Worm (Caenorhabditis elegans) whole organism, early embryonic: Measurements from ENCODE around the gene npr-13.
"Not testable (repeated sequence)": the region's sequence is repeated elsewhere in the genome, so short reads cannot be mapped to it uniquely, and the experiment has no call there.

Experiments used
- B0310.2 ChIP-seq: sonication (generic microtip); optimal IDR thresholded peaks from 2 replicates; lab custom pipeline; 2016; ENCODE audit warnings: mild to moderate bottlenecking, missing genetic modification characterization, missing compliant biosample characterization
- F13C5.2 ChIP-seq: sonication (generic microtip); optimal IDR thresholded peaks from 2 replicates; lab custom pipeline; 2017; ENCODE audit warnings: mild to moderate bottlenecking, missing genetic modification characterization, inconsistent platforms, missing compliant biosample characterization
- aly-1 ChIP-seq: sonication (generic microtip); optimal IDR thresholded peaks from 2 replicates; lab custom pipeline; 2016; ENCODE audit warnings: missing genetic modification characterization, missing compliant biosample characterization
- ama-1 ChIP-seq: fragments of 150-350 bp; optimal IDR thresholded peaks from 2 replicates; lab custom pipeline; 2014
- ceh-13 ChIP-seq: fragments of 200-800 bp; sonication (Bioruptor generic); optimal IDR thresholded peaks from 2 replicates; lab custom pipeline; 2018; ENCODE audit warnings: mild to moderate bottlenecking, missing genetic modification characterization, missing compliant biosample characterization
- flt-1 ChIP-seq: fragments of 200-800 bp; sonication (Bioruptor generic); IDR thresholded peaks from 2 replicates; pipeline ENCODE4 v1.3.6; 2022; ENCODE audit warnings: missing genetic modification characterization, missing compliant biosample characterization
- hmbx-1 ChIP-seq: sonication (generic microtip); optimal IDR thresholded peaks from 2 replicates; lab custom pipeline; 2016; ENCODE audit warnings: mild to moderate bottlenecking, missing genetic modification characterization, missing compliant biosample characterization
- hmg-4 ChIP-seq: fragments of 200-800 bp; sonication (Bioruptor generic); optimal IDR thresholded peaks from 2 replicates; lab custom pipeline; 2018; ENCODE audit warnings: mild to moderate bottlenecking, missing genetic modification characterization, missing compliant biosample characterization
- hnd-1 ChIP-seq: sonication (generic microtip); optimal IDR thresholded peaks from 2 replicates; lab custom pipeline; 2016; ENCODE audit warnings: missing genetic modification characterization, missing compliant biosample characterization
- scrt-1 ChIP-seq: fragments of 200-800 bp; sonication (Bioruptor generic); IDR thresholded peaks from 2 replicates; pipeline ENCODE4 v1.3.6; 2022; ENCODE audit warnings: missing genetic modification characterization, missing compliant biosample characterization
- sea-1 ChIP-seq: fragments of 200-800 bp; sonication (Bioruptor generic); conservative IDR thresholded peaks from 2 replicates; pipeline ENCODE4 v1.3.6; 2022; ENCODE audit warnings: missing genetic modification characterization, missing compliant biosample characterization
- tbx-11 ChIP-seq: fragments of 200-800 bp; sonication (Bioruptor generic); IDR thresholded peaks from 2 replicates; pipeline ENCODE4 v1.3.6; 2022; ENCODE audit warnings: missing genetic modification characterization, missing compliant biosample characterization
- tbx-37 ChIP-seq: fragments of 200-800 bp; sonication (Bioruptor generic); conservative IDR thresholded peaks from 2 replicates; pipeline ENCODE4 v1.3.6; 2022; ENCODE audit warnings: missing genetic modification reagents, missing genetic modification characterization, missing compliant biosample characterization
- tra-4 ChIP-seq: sonication (generic microtip); optimal IDR thresholded peaks from 2 replicates; lab custom pipeline; 2017; ENCODE audit warnings: missing genetic modification characterization, missing compliant biosample characterization

ce11 chrV:14826952-14827351 is 31.5 kb downstream of the npr-13 start, which contains the start of gene nspa-8:
- not testable (repeated sequence) for TF ChIP-seq ama-1 (lab: Kevin White, UChicago); aly-1 (tag; lab: Kevin White, UChicago); hmg-4 (GFP tag; lab: Kevin White, UChicago); hmbx-1 (tag; lab: Kevin White, UChicago); tbx-37 (GFP tag; lab: Robert Waterston, UW); sea-1; tra-4 (tag; lab: Kevin White, UChicago); tbx-11 (GFP tag; lab: Robert Waterston, UW); hnd-1; flt-1 (GFP tag; lab: Robert Waterston, UW); scrt-1 (GFP tag; lab: Robert Waterston, UW); F13C5.2; B0310.2 (tag; lab: Kevin White, UChicago); ceh-13 (GFP tag; lab: Kevin White, UChicago)
